Worm (Caenorhabditis elegans): ENCODE measurements around the gene nhr-56.

ce11 chrV:2192117-2192516 is 26.7 kb upstream of the nhr-56 start, which contains the start of gene nhr-13:
- TF ChIP-seq ama-1 (optimal IDR thresholded peaks at IDR 0.05) (no peak), hnd-1 (tag; optimal IDR thresholded peaks at IDR 0.05) (no peak), tra-4 (tag; optimal IDR thresholded peaks at IDR 0.05) (no peak), aly-1 (tag; optimal IDR thresholded peaks at IDR 0.05) (no peak), flt-1 (GFP tag; IDR thresholded peaks at IDR 0.05) (no peak), hmbx-1 (tag; optimal IDR thresholded peaks at IDR 0.05) (no peak), ceh-13 (GFP tag; optimal IDR thresholded peaks at IDR 0.05) (no peak), hmg-4 (GFP tag; optimal IDR thresholded peaks at IDR 0.05) (no peak), ceh-36 (tag; optimal IDR thresholded peaks at IDR 0.05) (no peak), sea-1 (GFP tag; conservative IDR thresholded peaks at IDR 0.05) (no peak), tbx-11 (GFP tag; IDR thresholded peaks at IDR 0.05) (no peak), scrt-1 (GFP tag; IDR thresholded peaks at IDR 0.05) (no peak), B0310.2 (tag; optimal IDR thresholded peaks at IDR 0.05) (no peak)
